Worm (Caenorhabditis elegans): ENCODE results near the gene R06F6.12.

ce11 chrII:10838550-10838949 is 14.7 kb upstream of the R06F6.12 start:
- TF ChIP-seq ref-1 (GFP tag; conservative IDR thresholded peaks at IDR 0.05) (no peak), med-1 (GFP tag; optimal IDR thresholded peaks at IDR 0.05; ENCODE audit: insufficient read depth) (no peak), klf-2 (GFP tag; conservative IDR thresholded peaks at IDR 0.05) (no peak), cog-1 (tag; optimal IDR thresholded peaks at IDR 0.05) (no peak), ztf-23 (GFP tag; IDR thresholded peaks at IDR 0.05) (no peak)
